Fruit fly (Drosophila melanogaster) whole organism, embryonic: ENCODE data around the gene Sodh1.

Experiments
- Antp ChIP-seq: fragments of 200-800 bp; sonication (Bioruptor generic); optimal IDR thresholded peaks from 3 replicates; lab custom pipeline; 2016; ENCODE audit warnings: missing biosample characterization, missing genetic modification characterization
- CG10147 ChIP-seq: fragments of 200-800 bp; sonication (Bioruptor generic); optimal IDR thresholded peaks from 2 replicates; lab custom pipeline; 2019; ENCODE audit warnings: missing biosample characterization, mild to moderate bottlenecking, missing genetic modification characterization, moderate library complexity
- CG11504 ChIP-seq: fragments of 200-800 bp; sonication (Bioruptor generic); optimal IDR thresholded peaks from 3 replicates; lab custom pipeline; 2019; ENCODE audit warnings: missing biosample characterization, mild to moderate bottlenecking, missing genetic modification characterization, moderate library complexity
- CG13775 ChIP-seq: fragments of 200-800 bp; sonication (Bioruptor generic); optimal IDR thresholded peaks from 3 replicates; lab custom pipeline; 2017; ENCODE audit warnings: missing biosample characterization, mild to moderate bottlenecking, missing genetic modification characterization
- CG17802 ChIP-seq: fragments of 200-800 bp; sonication (Bioruptor generic); optimal IDR thresholded peaks from 2 replicates; lab custom pipeline; 2018; ENCODE audit warnings: missing biosample characterization, mild to moderate bottlenecking, missing genetic modification characterization, moderate library complexity
- CG18599 ChIP-seq: fragments of 200-800 bp; sonication (Bioruptor generic); optimal IDR thresholded peaks from 3 replicates; lab custom pipeline; 2017; ENCODE audit warnings: missing biosample characterization, missing genetic modification characterization, mild to moderate bottlenecking, moderate library complexity, missing genetic modification reagents
- CG18764 ChIP-seq: fragments of 200-800 bp; sonication (Bioruptor generic); optimal IDR thresholded peaks from 3 replicates; lab custom pipeline; 2016; ENCODE audit warnings: missing biosample characterization, missing genetic modification characterization
- CG2129 ChIP-seq: fragments of 200-800 bp; sonication (Bioruptor generic); IDR thresholded peaks from 2 replicates; pipeline ENCODE4 v1.3.6; 2022; ENCODE audit warnings: missing biosample characterization, missing genetic modification characterization; ENCODE audit not compliant: partially characterized antibody
- CG31441 ChIP-seq: fragments of 200-800 bp; sonication (Bioruptor generic); IDR thresholded peaks from 2 replicates; pipeline ENCODE4 v1.3.6; 2022; ENCODE audit warnings: missing biosample characterization, missing genetic modification characterization
- CG32532 ChIP-seq: fragments of 200-800 bp; sonication (Bioruptor generic); IDR thresholded peaks from 2 replicates; pipeline ENCODE4 v1.3.6; 2022; ENCODE audit warnings: missing biosample characterization, missing genetic modification characterization
- CG34422 ChIP-seq: fragments of 200-800 bp; sonication (Bioruptor generic); IDR thresholded peaks from 3 replicates; pipeline ENCODE4 v1.3.6; 2022; ENCODE audit warnings: missing biosample characterization, missing genetic modification characterization
- CG6654 ChIP-seq: fragments of 200-800 bp; sonication (Bioruptor generic); optimal IDR thresholded peaks from 2 replicates; lab custom pipeline; 2017; ENCODE audit warnings: missing biosample characterization, mild to moderate bottlenecking, missing genetic modification characterization
- CG6689 ChIP-seq: fragments of 200-800 bp; sonication (Bioruptor generic); IDR thresholded peaks from 2 replicates; pipeline ENCODE4 v1.3.6; 2022; ENCODE audit warnings: missing biosample characterization, missing genetic modification characterization
- CG7357 ChIP-seq: fragments of 200-800 bp; sonication (Bioruptor generic); IDR thresholded peaks from 3 replicates; pipeline ENCODE4 v1.3.6; 2022; ENCODE audit warnings: missing biosample characterization, missing genetic modification characterization
- CG8765 ChIP-seq: fragments of 200-800 bp; sonication (Bioruptor generic); IDR thresholded peaks from 2 replicates; pipeline ENCODE4 v1.3.6; 2022; ENCODE audit warnings: missing biosample characterization, missing genetic modification characterization
- CG9437 ChIP-seq: fragments of 200-800 bp; sonication (Bioruptor generic); optimal IDR thresholded peaks from 2 replicates; lab custom pipeline; 2018; ENCODE audit warnings: missing biosample characterization, mild to moderate bottlenecking, missing genetic modification characterization
- ERR ChIP-seq: fragments of 200-800 bp; sonication (Bioruptor generic); optimal IDR thresholded peaks from 2 replicates; lab custom pipeline; 2016; ENCODE audit warnings: missing biosample characterization, missing genetic modification characterization
- Eip74EF ChIP-seq, 2 experiments: fragments of 200-800 bp in 1 of 2; fragments of >200 bp in 1 of 2; sonication (Bioruptor generic) in 1 of 2; optimal IDR thresholded peaks; 2 replicates each; lab custom pipeline; 2017 to 2019; ENCODE audit warnings: missing biosample characterization in 2 of 2, missing genetic modification characterization in 2 of 2, mild to moderate bottlenecking in 1 of 2, moderate library complexity in 1 of 2
- H2.0 ChIP-seq: fragments of 200-800 bp; sonication (Bioruptor generic); IDR thresholded peaks from 2 replicates; pipeline ENCODE4 v1.3.6; 2022; ENCODE audit warnings: missing biosample characterization, missing genetic modification characterization
- HHEX ChIP-seq: fragments of 200-800 bp; sonication (Bioruptor generic); optimal IDR thresholded peaks from 3 replicates; lab custom pipeline; 2017; ENCODE audit warnings: missing biosample characterization, mild to moderate bottlenecking, missing genetic modification characterization, missing genetic modification reagents
- Hr51 ChIP-seq, 2 experiments: fragments of 200-800 bp; sonication (Bioruptor generic); optimal IDR thresholded peaks; 2 replicates in 1 of 2; 3 replicates in 1 of 2; lab custom pipeline; 2016 to 2018; ENCODE audit warnings: missing biosample characterization in 2 of 2, missing genetic modification characterization in 2 of 2, mild to moderate bottlenecking in 1 of 2, moderate library complexity in 1 of 2
- Lpt ChIP-seq: fragments of >200 bp; optimal IDR thresholded peaks from 2 replicates; lab custom pipeline; 2018; ENCODE audit warnings: missing biosample characterization, missing genetic modification characterization
- Meics ChIP-seq: fragments of 200-800 bp; sonication (Bioruptor generic); optimal IDR thresholded peaks from 2 replicates; lab custom pipeline; 2017; ENCODE audit warnings: missing biosample characterization, mild to moderate bottlenecking, missing genetic modification characterization
- Optix ChIP-seq: fragments of 200-800 bp; sonication (Bioruptor generic); IDR thresholded peaks from 3 replicates; pipeline ENCODE4 v1.3.6; 2022; ENCODE audit warnings: missing biosample characterization, missing genetic modification characterization
- Pdp1 ChIP-seq, 2 experiments: fragments of 200-800 bp; sonication (Bioruptor generic); optimal IDR thresholded peaks; 3 replicates each; lab custom pipeline; 2016; ENCODE audit warnings: missing biosample characterization in 2 of 2, missing genetic modification characterization in 2 of 2, mild to moderate bottlenecking in 1 of 2, moderate library complexity in 1 of 2
- Poxn ChIP-seq: fragments of 200-800 bp; sonication (Bioruptor generic); IDR thresholded peaks from 2 replicates; pipeline ENCODE4 v1.3.6; 2022; ENCODE audit warnings: missing biosample characterization, missing genetic modification characterization
- Sox100B ChIP-seq: fragments of 200-800 bp; sonication (Bioruptor generic); optimal IDR thresholded peaks from 3 replicates; lab custom pipeline; 2018; ENCODE audit warnings: missing biosample characterization, mild to moderate bottlenecking, missing genetic modification characterization
- Spps ChIP-seq: fragments of 200-800 bp; sonication (Bioruptor generic); optimal IDR thresholded peaks from 2 replicates; lab custom pipeline; 2018; ENCODE audit warnings: missing biosample characterization, mild to moderate bottlenecking, missing genetic modification characterization
- TFAM ChIP-seq: fragments of 200-800 bp; sonication (Bioruptor generic); optimal IDR thresholded peaks from 2 replicates; lab custom pipeline; 2017; ENCODE audit warnings: missing biosample characterization, missing genetic modification characterization, inconsistent platforms
- Usf ChIP-seq: fragments of 200-800 bp; sonication (Bioruptor generic); optimal IDR thresholded peaks from 2 replicates; lab custom pipeline; 2017; ENCODE audit warnings: missing genotype, missing biosample characterization, missing genetic modification characterization
- ab ChIP-seq: fragments of 200-800 bp; sonication (Bioruptor generic); optimal IDR thresholded peaks from 2 replicates; lab custom pipeline; 2016; ENCODE audit warnings: missing biosample characterization, missing genetic modification characterization
- amos ChIP-seq: fragments of 200-800 bp; sonication (Bioruptor generic); IDR thresholded peaks from 2 replicates; pipeline ENCODE4 v1.3.6; 2022; ENCODE audit warnings: missing biosample characterization, missing genetic modification characterization; ENCODE audit not compliant: partially characterized antibody
- caup ChIP-seq: fragments of 200-800 bp; sonication (Bioruptor generic); optimal IDR thresholded peaks from 3 replicates; lab custom pipeline; 2017; ENCODE audit warnings: missing biosample characterization, mild to moderate bottlenecking, missing genetic modification characterization, moderate library complexity; ENCODE audit not compliant: severe bottlenecking
- ewg ChIP-seq: fragments of 200-800 bp; sonication (Bioruptor generic); optimal IDR thresholded peaks from 3 replicates; lab custom pipeline; 2017; ENCODE audit warnings: mild to moderate bottlenecking, missing biosample characterization, missing genetic modification reagents, missing genetic modification characterization
- exex ChIP-seq: fragments of 200-800 bp; sonication (Bioruptor generic); optimal IDR thresholded peaks from 4 replicates; lab custom pipeline; 2018; ENCODE audit warnings: missing biosample characterization, mild to moderate bottlenecking, missing genetic modification characterization, moderate library complexity
- fd3F ChIP-seq: fragments of 200-800 bp; sonication (Bioruptor generic); optimal IDR thresholded peaks from 2 replicates; lab custom pipeline; 2018; ENCODE audit warnings: missing biosample characterization, mild to moderate bottlenecking, missing genetic modification characterization, moderate library complexity
- grau ChIP-seq: fragments of 200-800 bp; optimal IDR thresholded peaks from 3 replicates; lab custom pipeline; 2019; ENCODE audit warnings: missing biosample characterization, mild to moderate bottlenecking, missing genetic modification characterization, moderate library complexity
- knrl ChIP-seq: fragments of 200-800 bp; sonication (Bioruptor generic); IDR thresholded peaks from 3 replicates; pipeline ENCODE4 v1.3.6; 2022; ENCODE audit warnings: missing biosample characterization, missing genetic modification characterization; ENCODE audit not compliant: partially characterized antibody
- lilli ChIP-seq: fragments of 200-800 bp; sonication (Bioruptor generic); optimal IDR thresholded peaks from 3 replicates; lab custom pipeline; 2016; ENCODE audit warnings: missing biosample characterization, missing genetic modification characterization
- mld ChIP-seq: fragments of 200-800 bp; sonication (Bioruptor generic); IDR thresholded peaks from 3 replicates; pipeline ENCODE4 v1.3.6; 2022; ENCODE audit warnings: missing biosample characterization, missing genetic modification characterization; ENCODE audit not compliant: partially characterized antibody
- otp ChIP-seq: fragments of 200-800 bp; sonication (Bioruptor generic); IDR thresholded peaks from 3 replicates; pipeline ENCODE4, ENCODE4 v1.3.6; 2022; ENCODE audit warnings: missing biosample characterization, missing genetic modification characterization
- ro ChIP-seq: fragments of 200-800 bp; sonication (Bioruptor generic); IDR thresholded peaks from 2 replicates; pipeline ENCODE4 v1.3.6; 2022; ENCODE audit warnings: missing biosample characterization, missing genetic modification characterization
- sc ChIP-seq, 3 experiments: fragments of >200 bp in 2 of 3; fragments of 200-800 bp in 1 of 3; sonication (Bioruptor generic) in 1 of 3; optimal IDR thresholded peaks; 2 replicates in 2 of 3; 3 replicates in 1 of 3; lab custom pipeline; 2017; ENCODE audit warnings: mild to moderate bottlenecking in 1 of 3, missing biosample characterization in 1 of 3, missing genetic modification characterization in 1 of 3, missing genetic modification reagents in 1 of 3
- sisA ChIP-seq: fragments of 200-800 bp; sonication (Bioruptor generic); IDR thresholded peaks from 2 replicates; pipeline ENCODE4 v1.3.6; 2022; ENCODE audit warnings: missing biosample characterization, missing genetic modification characterization
- so ChIP-seq: fragments of 200-800 bp; sonication (Bioruptor generic); IDR thresholded peaks from 3 replicates; pipeline ENCODE4 v1.3.6; 2022; ENCODE audit warnings: missing biosample characterization, missing genetic modification characterization
- trem ChIP-seq: fragments of 200-800 bp; optimal IDR thresholded peaks from 3 replicates; lab custom pipeline; 2019; ENCODE audit warnings: missing biosample characterization, mild to moderate bottlenecking, missing genetic modification characterization, moderate library complexity
- ttk ChIP-seq: fragments of 200-800 bp; sonication (Bioruptor generic); IDR thresholded peaks from 2 replicates; pipeline ENCODE4 v2.1.2; 2022; ENCODE audit warnings: missing biosample characterization, missing genetic modification characterization
- twi ChIP-seq: fragments of 200-800 bp; optimal IDR thresholded peaks from 2 replicates; lab custom pipeline; 2019; ENCODE audit warnings: missing biosample characterization, mild to moderate bottlenecking, missing genetic modification characterization, moderate library complexity
- zen2 ChIP-seq: fragments of 200-800 bp; sonication (Bioruptor generic); IDR thresholded peaks from 3 replicates; pipeline ENCODE4 v1.3.6; 2022; ENCODE audit warnings: missing biosample characterization, missing genetic modification characterization; ENCODE audit not compliant: partially characterized antibody

Gene Sodh1

DNA sequence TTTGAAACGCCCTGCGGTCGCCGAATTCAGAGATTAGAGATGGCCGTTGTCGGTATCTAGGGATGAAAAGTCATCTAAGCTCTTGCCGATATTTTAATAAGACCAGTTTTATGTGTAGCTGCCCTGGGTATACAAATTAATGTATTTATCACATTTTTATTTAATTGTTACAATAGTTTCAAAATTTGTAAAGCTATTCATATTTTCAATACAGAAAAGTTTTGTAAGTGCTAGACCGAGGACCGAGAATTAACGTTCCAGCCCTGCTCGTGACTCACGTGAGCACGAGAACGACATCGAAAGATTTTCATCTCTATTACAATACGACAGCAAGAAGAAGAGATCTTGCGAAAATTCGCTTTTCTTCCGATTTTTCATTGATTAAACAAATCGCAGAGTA, 15.0 kb downstream of the Sodh1 start, which contains the start of the genes CG1105 and CG1965 (continued):
- TF ChIP-seq twi (tag; lab: Kevin White, UChicago) (peak; percentile 84), amos (GFP tag; lab: Robert Waterston, UW) (peak; percentile 97), CG7357 (GFP tag; lab: Robert Waterston, UW) (peak; percentile 83), fd3F (GFP tag; lab: Kevin White, UChicago) (peak; percentile 90), Sox100B (GFP tag; lab: Kevin White, UChicago) (no peak), Antp (GFP tag; lab: Kevin White, UChicago) (peak; percentile 91), CG32532 (peak; percentile 96), CG18764 (GFP tag; lab: Kevin White, UChicago) (peak; percentile 93), H2.0 (GFP tag; lab: Robert Waterston, UW) (peak; percentile 93), ttk (GFP tag; lab: Robert Waterston, UW) (peak; percentile 91), Spps (tag; lab: Kevin White, UChicago) (peak; percentile 87), ab (GFP tag; lab: Kevin White, UChicago) (peak; percentile 68), CG6654 (GFP tag; lab: Kevin White, UChicago) (peak; percentile 63), CG8765 (GFP tag; lab: Robert Waterston, UW) (peak; percentile 96), so (peak; percentile 79), CG9437 (peak; percentile 75), lilli (GFP tag; lab: Kevin White, UChicago) (peak; percentile 98), ERR (GFP tag; lab: Kevin White, UChicago) (peak; percentile 80), ro (GFP tag; lab: Robert Waterston, UW) (peak; percentile 79), HHEX (peak; percentile 74), CG31441 (peak; percentile 85), mld (GFP tag; lab: Robert Waterston, UW) (peak; percentile 88), knrl (peak; percentile 100), CG6689 (peak; percentile 93), grau (peak; percentile 92), Hr51 (GFP tag; optimal IDR thresholded peaks at IDR 0.05; lab: Kevin White, UChicago) (peak; percentile 94 to 96), Eip74EF (GFP tag; optimal IDR thresholded peaks at IDR 0.05; lab: Kevin White, UChicago) (peak in 1 of 2 experiments; percentile 74), Pdp1 (GFP tag; optimal IDR thresholded peaks at IDR 0.05; lab: Kevin White, UChicago) (peak; percentile 91 to 95), TFAM (GFP tag; lab: Kevin White, UChicago) (peak; percentile 15), CG10147 (peak; percentile 92), caup (GFP tag; lab: Kevin White, UChicago) (peak; percentile 87), Meics (peak; percentile 88), CG2129 (GFP tag; lab: Robert Waterston, UW) (peak; percentile 100), CG34422 (GFP tag; lab: Robert Waterston, UW) (peak; percentile 96), exex (no peak), zen2 (GFP tag; lab: Robert Waterston, UW) (peak; percentile 93), sisA (GFP tag; lab: Robert Waterston, UW) (peak; percentile 96), Poxn (GFP tag; lab: Robert Waterston, UW) (peak; percentile 81), Usf (GFP tag; lab: Kevin White, UChicago) (peak; percentile 87), CG13775 (GFP tag; lab: Kevin White, UChicago) (peak; percentile 95), Optix (GFP tag; lab: Robert Waterston, UW) (peak; percentile 89), sc (optimal IDR thresholded peaks at IDR 0.05; lab: Kevin White, UChicago) (no peak), sc (GFP tag; optimal IDR thresholded peaks at IDR 0.05; lab: Kevin White, UChicago) (peak; percentile 68), Lpt (GFP tag; lab: Kevin White, UChicago) (no peak), otp (GFP tag; lab: Robert Waterston, UW) (peak; percentile 83), ewg (GFP tag; lab: Kevin White, UChicago) (peak; percentile 79), CG18599 (GFP tag; lab: Kevin White, UChicago) (peak; percentile 90), trem (peak; percentile 95), CG17802 (peak; percentile 62), CG11504 (peak; percentile 90)
